Worm (Caenorhabditis elegans) whole organism, L4/young adult: ENCODE results near the gene C33H5.16.

ENCODE experiments used
- W03F9.2 ChIP-seq: fragments of 150-350 bp; optimal IDR thresholded peaks from 2 replicates; lab custom pipeline; 2014; ENCODE audit warnings: missing biosample characterization, missing genetic modification characterization
- dao-5 ChIP-seq: sonication (generic microtip); optimal IDR thresholded peaks from 2 replicates; lab custom pipeline; 2016; ENCODE audit warnings: missing genotype, missing genetic modification characterization, moderate library complexity, missing compliant biosample characterization
- him-1 ChIP-seq: sonication (generic microtip); optimal IDR thresholded peaks from 2 replicates; lab custom pipeline; 2016; ENCODE audit warnings: missing genotype, missing genetic modification reagents, missing genetic modification characterization, missing compliant biosample characterization

DNA sequence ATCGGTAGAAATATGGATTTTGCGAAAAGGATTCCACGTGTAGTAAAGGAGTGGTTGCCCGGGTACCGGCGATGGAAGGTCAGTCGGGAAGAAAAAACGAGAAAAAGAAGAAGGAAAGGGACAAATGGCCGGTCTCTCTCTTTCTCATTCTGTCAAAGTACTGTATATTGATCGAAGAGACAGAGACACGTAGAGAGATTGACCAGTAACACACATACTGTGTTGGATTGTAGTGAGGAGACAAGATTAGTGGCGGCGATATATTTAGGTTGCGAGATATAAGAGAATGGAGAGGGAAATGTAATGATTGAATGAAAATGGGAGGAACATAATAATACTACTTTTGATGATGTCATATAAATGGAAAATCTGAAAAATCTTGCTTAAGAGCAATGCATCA lies 32.9 kb upstream of the C33H5.16 start:
- TF ChIP-seq W03F9.2 (tag; lab: Kevin White, UChicago) (no peak), him-1 (tag; lab: Kevin White, UChicago) (no peak), dao-5 (tag; lab: Kevin White, UChicago) (no peak)
